Fruit fly (Drosophila melanogaster): ENCODE results near the gene CG17110.

Gene CG17110

dm6 chr3R:23127796-23128195 is 36.3 kb downstream of the CG17110 start, which contains the start of gene CG31457 (continued):
- TF ChIP-seq lov (optimal IDR thresholded peaks at IDR 0.05) (no peak), lov (GFP tag; IDR thresholded peaks at IDR 0.05) (no peak), NC2β (GFP tag; optimal IDR thresholded peaks at IDR 0.05) (no peak), Mrtf (GFP tag; IDR thresholded peaks at IDR 0.05) (no peak), gfzf (GFP tag; optimal IDR thresholded peaks at IDR 0.05) (peak; percentile 92), Gug (GFP tag; IDR thresholded peaks at IDR 0.05) (no peak), CG3065 (GFP tag; optimal IDR thresholded peaks at IDR 0.05) (no peak), CG10462 (GFP tag; optimal IDR thresholded peaks at IDR 0.05) (no peak), CG34376 (GFP tag; optimal IDR thresholded peaks at IDR 0.05) (no peak), lab (GFP tag; optimal IDR thresholded peaks at IDR 0.05) (no peak), jigr1 (GFP tag; IDR thresholded peaks at IDR 0.05) (no peak), fd3F (GFP tag; optimal IDR thresholded peaks at IDR 0.05) (no peak), CG6683 (GFP tag; optimal IDR thresholded peaks at IDR 0.05) (no peak), HLH54F (GFP tag; optimal IDR thresholded peaks at IDR 0.05) (no peak), CG10959 (GFP tag; IDR thresholded peaks at IDR 0.05) (no peak), CG6272 (GFP tag; IDR thresholded peaks at IDR 0.05) (no peak), CG7372 (GFP tag; IDR thresholded peaks at IDR 0.05) (no peak), HmgZ (tag; optimal IDR thresholded peaks at IDR 0.05) (peak; percentile 77), kah (GFP tag; optimal IDR thresholded peaks at IDR 0.05) (no peak), ab (GFP tag; optimal IDR thresholded peaks at IDR 0.05) (no peak), CG10431 (GFP tag; optimal IDR thresholded peaks at IDR 0.05) (no peak), CG8765 (GFP tag; IDR thresholded peaks at IDR 0.05) (no peak), da (GFP tag; optimal IDR thresholded peaks at IDR 0.05) (no peak), chm (GFP tag; IDR thresholded peaks at IDR 0.05) (no peak), CG14441 (GFP tag; IDR thresholded peaks at IDR 0.05) (no peak), cg (GFP tag; optimal IDR thresholded peaks at IDR 0.05) (no peak), fd96Cb (tag; optimal IDR thresholded peaks at IDR 0.05) (no peak), CG10979 (tag; optimal IDR thresholded peaks at IDR 0.05) (no peak), salm (tag; optimal IDR thresholded peaks at IDR 0.05) (no peak), grn (GFP tag; optimal IDR thresholded peaks at IDR 0.05) (no peak), CG8944 (GFP tag; optimal IDR thresholded peaks at IDR 0.05) (no peak), CG7786 (GFP tag; optimal IDR thresholded peaks at IDR 0.05) (no peak), CG7745 (tag; optimal IDR thresholded peaks at IDR 0.05) (no peak), zf30C (GFP tag; optimal IDR thresholded peaks at IDR 0.05) (no peak), sr (GFP tag; IDR thresholded peaks at IDR 0.05) (no peak), sc (optimal IDR thresholded peaks at IDR 0.05) (no peak), sc (GFP tag; optimal IDR thresholded peaks at IDR 0.05) (no peak), tup (GFP tag; optimal IDR thresholded peaks at IDR 0.05) (no peak), gcm (GFP tag; optimal IDR thresholded peaks at IDR 0.05) (no peak), yki (optimal IDR thresholded peaks at IDR 0.05) (no peak), Max (GFP tag; optimal IDR thresholded peaks at IDR 0.05) (no peak), CG33557 (GFP tag; optimal IDR thresholded peaks at IDR 0.05) (no peak), CG16813 (GFP tag; IDR thresholded peaks at IDR 0.05; ENCODE audit: partially characterized antibody) (peak; percentile 80), CG11456 (GFP tag; IDR thresholded peaks at IDR 0.05) (no peak), chif (GFP tag; optimal IDR thresholded peaks at IDR 0.05) (no peak), CG17328 (GFP tag; IDR thresholded peaks at IDR 0.05) (no peak), BEAF-32 (GFP tag; optimal IDR thresholded peaks at IDR 0.05) (peak; percentile 89), lbe (GFP tag; optimal IDR thresholded peaks at IDR 0.05) (no peak), Asciz (GFP tag; optimal IDR thresholded peaks at IDR 0.05) (no peak), Hmr (GFP tag; optimal IDR thresholded peaks at IDR 0.05) (no peak), CG32772 (GFP tag; IDR thresholded peaks at IDR 0.05) (no peak), CG4707 (GFP tag; optimal IDR thresholded peaks at IDR 0.05) (no peak), Six4 (GFP tag; optimal IDR thresholded peaks at IDR 0.05) (no peak)

All from whole organism, embryonic.